Fruit fly (Drosophila melanogaster) whole organism, embryonic: ENCODE results near the gene dati.

Source experiments
- Abd-B ChIP-seq: fragments of 200-800 bp; sonication (Bioruptor generic); optimal IDR thresholded peaks from 2 replicates; lab custom pipeline; 2018; ENCODE audit warnings: missing biosample characterization, mild to moderate bottlenecking, missing genetic modification characterization, moderate library complexity
- Aef1 ChIP-seq: fragments of 200-800 bp; sonication (Bioruptor generic); IDR thresholded peaks from 3 replicates; pipeline ENCODE4 v1.3.6; 2022; ENCODE audit warnings: missing biosample characterization, missing genetic modification characterization
- Antp ChIP-seq: fragments of 200-800 bp; sonication (Bioruptor generic); optimal IDR thresholded peaks from 3 replicates; lab custom pipeline; 2016; ENCODE audit warnings: missing biosample characterization, missing genetic modification characterization
- CG14860 ChIP-seq: fragments of 200-800 bp; sonication (Bioruptor generic); IDR thresholded peaks from 3 replicates; pipeline ENCODE4 v1.3.6; 2022; ENCODE audit warnings: missing biosample characterization, missing genetic modification characterization; ENCODE audit not compliant: partially characterized antibody
- CG15011 ChIP-seq: fragments of 200-800 bp; sonication (Bioruptor generic); optimal IDR thresholded peaks from 3 replicates; lab custom pipeline; 2018; ENCODE audit warnings: missing biosample characterization, mild to moderate bottlenecking, missing genetic modification characterization
- CG15601 ChIP-seq: fragments of 200-800 bp; sonication (Bioruptor generic); optimal IDR thresholded peaks from 3 replicates; lab custom pipeline; 2019; ENCODE audit warnings: missing biosample characterization, mild to moderate bottlenecking, missing genetic modification characterization, moderate library complexity
- CG17385 ChIP-seq: fragments of 200-800 bp; sonication (Bioruptor generic); optimal IDR thresholded peaks from 3 replicates; lab custom pipeline; 2018; ENCODE audit warnings: missing biosample characterization, mild to moderate bottlenecking, missing genetic modification characterization
- CG18262 ChIP-seq: fragments of 200-800 bp; optimal IDR thresholded peaks from 3 replicates; lab custom pipeline; 2019; ENCODE audit warnings: missing biosample characterization, mild to moderate bottlenecking, missing genetic modification characterization, moderate library complexity
- CG1832 ChIP-seq: fragments of 200-800 bp; sonication (Bioruptor generic); optimal IDR thresholded peaks from 2 replicates; lab custom pipeline; 2017; ENCODE audit warnings: missing biosample characterization, mild to moderate bottlenecking, missing genetic modification characterization, inconsistent platforms
- CG18476 ChIP-seq: fragments of 200-800 bp; sonication (Bioruptor generic); optimal IDR thresholded peaks from 2 replicates; lab custom pipeline; 2016; ENCODE audit warnings: missing biosample characterization, mild to moderate bottlenecking, missing genetic modification characterization
- CG18619 ChIP-seq: fragments of 200-800 bp; sonication (Bioruptor generic); optimal IDR thresholded peaks from 3 replicates; lab custom pipeline; 2017; ENCODE audit warnings: missing biosample characterization, mild to moderate bottlenecking, missing genetic modification characterization
- CG3838 ChIP-seq: fragments of 200-800 bp; sonication (Bioruptor generic); optimal IDR thresholded peaks from 3 replicates; lab custom pipeline; 2016; ENCODE audit warnings: missing biosample characterization, missing genetic modification characterization
- CG3847 ChIP-seq: fragments of 200-800 bp; sonication (Bioruptor generic); IDR thresholded peaks from 2 replicates; pipeline ENCODE4 v1.3.6; 2022; ENCODE audit warnings: missing biosample characterization, missing genetic modification characterization
- CG4424 ChIP-seq: fragments of 200-800 bp; sonication (Bioruptor generic); optimal IDR thresholded peaks from 3 replicates; lab custom pipeline; 2016; ENCODE audit warnings: missing biosample characterization, missing genetic modification characterization
- CG5245 ChIP-seq: fragments of 200-800 bp; sonication (Bioruptor generic); optimal IDR thresholded peaks from 3 replicates; lab custom pipeline; 2016; ENCODE audit warnings: missing biosample characterization, missing genetic modification characterization
- CG6813 ChIP-seq: fragments of 200-800 bp; sonication (Bioruptor generic); optimal IDR thresholded peaks from 2 replicates; lab custom pipeline; 2017; ENCODE audit warnings: missing biosample characterization, missing genetic modification characterization, mild to moderate bottlenecking, moderate library complexity, missing genetic modification reagents
- CG7271 ChIP-seq: fragments of 200-800 bp; sonication (Bioruptor generic); optimal IDR thresholded peaks from 2 replicates; lab custom pipeline; 2018; ENCODE audit warnings: missing biosample characterization, mild to moderate bottlenecking, missing genetic modification characterization, moderate library complexity
- CG7556 ChIP-seq: fragments of 200-800 bp; sonication (Bioruptor generic); optimal IDR thresholded peaks from 2 replicates; lab custom pipeline; 2017; ENCODE audit warnings: missing biosample characterization, mild to moderate bottlenecking, missing genetic modification characterization
- CG9437 ChIP-seq: fragments of 200-800 bp; sonication (Bioruptor generic); optimal IDR thresholded peaks from 2 replicates; lab custom pipeline; 2018; ENCODE audit warnings: missing biosample characterization, mild to moderate bottlenecking, missing genetic modification characterization
- CG9797 ChIP-seq: fragments of 200-800 bp; sonication (Bioruptor generic); optimal IDR thresholded peaks from 3 replicates; lab custom pipeline; 2018; ENCODE audit warnings: missing biosample characterization, mild to moderate bottlenecking, missing genetic modification characterization
- CHES-1-like ChIP-seq: fragments of 200-800 bp; sonication (Bioruptor generic); optimal IDR thresholded peaks from 2 replicates; lab custom pipeline; 2016; ENCODE audit warnings: missing biosample characterization, missing genetic modification characterization
- CkIIα-i1 ChIP-seq: fragments of 200-800 bp; sonication (Bioruptor generic); IDR thresholded peaks from 2 replicates; pipeline ENCODE4 v1.3.6; 2022; ENCODE audit warnings: missing biosample characterization, missing genetic modification characterization
- Doc3 ChIP-seq: fragments of 200-800 bp; sonication (Bioruptor generic); IDR thresholded peaks from 3 replicates; pipeline ENCODE4 v1.3.6; 2022; ENCODE audit warnings: missing biosample characterization, missing genetic modification characterization; ENCODE audit not compliant: partially characterized antibody
- Dp ChIP-seq: fragments of 200-800 bp; sonication (Bioruptor generic); optimal IDR thresholded peaks from 2 replicates; lab custom pipeline; 2018; ENCODE audit warnings: missing biosample characterization, mild to moderate bottlenecking, missing genetic modification characterization, moderate library complexity
- Elba2 ChIP-seq: fragments of 200-800 bp; sonication (Bioruptor generic); optimal IDR thresholded peaks from 3 replicates; lab custom pipeline; 2016; ENCODE audit warnings: missing biosample characterization, missing genetic modification characterization
- Ets97D ChIP-seq: fragments of 200-800 bp; sonication (Bioruptor generic); optimal IDR thresholded peaks from 3 replicates; lab custom pipeline; 2016; ENCODE audit warnings: missing biosample characterization, missing genetic modification characterization
- H15 ChIP-seq: fragments of 200-800 bp; sonication (Bioruptor generic); IDR thresholded peaks from 3 replicates; pipeline ENCODE4 v1.3.6; 2022; ENCODE audit warnings: missing biosample characterization, missing genetic modification characterization
- H2.0 ChIP-seq: fragments of 200-800 bp; sonication (Bioruptor generic); IDR thresholded peaks from 2 replicates; pipeline ENCODE4 v1.3.6; 2022; ENCODE audit warnings: missing biosample characterization, missing genetic modification characterization
- HLH3B ChIP-seq: fragments of 200-800 bp; sonication (Bioruptor generic); IDR thresholded peaks from 2 replicates; pipeline ENCODE4 v1.3.6; 2022; ENCODE audit warnings: missing biosample characterization, missing genetic modification characterization
- Meics ChIP-seq: fragments of 200-800 bp; sonication (Bioruptor generic); optimal IDR thresholded peaks from 2 replicates; lab custom pipeline; 2017; ENCODE audit warnings: missing biosample characterization, mild to moderate bottlenecking, missing genetic modification characterization
- NC2α ChIP-seq: fragments of 200-800 bp; sonication (Bioruptor generic); optimal IDR thresholded peaks from 2 replicates; lab custom pipeline; 2016; ENCODE audit warnings: missing biosample characterization, missing genetic modification characterization
- Nf-YB ChIP-seq: fragments of 200-800 bp; sonication (Bioruptor generic); optimal IDR thresholded peaks from 3 replicates; lab custom pipeline; 2019; ENCODE audit warnings: missing biosample characterization, mild to moderate bottlenecking, missing genetic modification characterization, moderate library complexity
- Vsx1 ChIP-seq: fragments of 200-800 bp; sonication (Bioruptor generic); optimal IDR thresholded peaks from 2 replicates; lab custom pipeline; 2017; ENCODE audit warnings: missing biosample characterization, mild to moderate bottlenecking, missing genetic modification characterization, missing genetic modification reagents
- ase ChIP-seq: fragments of 200-800 bp; sonication (Bioruptor generic); IDR thresholded peaks from 3 replicates; pipeline ENCODE4 v1.3.6; 2022; ENCODE audit warnings: missing biosample characterization, missing genetic modification characterization
- az2 ChIP-seq: fragments of 200-800 bp; sonication (Bioruptor generic); optimal IDR thresholded peaks from 3 replicates; lab custom pipeline; 2016; ENCODE audit warnings: missing biosample characterization, missing genetic modification characterization
- bbx ChIP-seq: fragments of 200-800 bp; sonication (Bioruptor generic); IDR thresholded peaks from 2 replicates; pipeline ENCODE4 v1.3.6; 2022; ENCODE audit warnings: missing biosample characterization, missing genetic modification characterization; ENCODE audit not compliant: partially characterized antibody
- corto ChIP-seq: fragments of 200-800 bp; sonication (Bioruptor generic); optimal IDR thresholded peaks from 2 replicates; lab custom pipeline; 2016; ENCODE audit warnings: missing biosample characterization, mild to moderate bottlenecking, missing genetic modification characterization, moderate library complexity
- da ChIP-seq: fragments of 200-800 bp; sonication (Bioruptor generic); optimal IDR thresholded peaks from 2 replicates; lab custom pipeline; 2016; ENCODE audit warnings: missing biosample characterization, missing genetic modification characterization
- danr ChIP-seq: fragments of 200-800 bp; sonication (Bioruptor generic); IDR thresholded peaks from 2 replicates; pipeline ENCODE4 v1.3.6; 2022; ENCODE audit warnings: missing biosample characterization, missing genetic modification characterization
- esg ChIP-seq: fragments of 200-800 bp; sonication (Bioruptor generic); conservative IDR thresholded peaks from 2 replicates; pipeline ENCODE4 v1.3.6; 2022; ENCODE audit warnings: missing biosample characterization, missing genetic modification characterization
- fd102C ChIP-seq: fragments of 200-800 bp; sonication (Bioruptor generic); optimal IDR thresholded peaks from 2 replicates; lab custom pipeline; 2018; ENCODE audit warnings: missing biosample characterization, mild to moderate bottlenecking, missing genetic modification characterization, moderate library complexity
- gfzf ChIP-seq: fragments of 200-800 bp; sonication (Bioruptor generic); optimal IDR thresholded peaks from 2 replicates; lab custom pipeline; 2016; ENCODE audit warnings: missing biosample characterization, mild to moderate bottlenecking, missing genetic modification characterization, moderate library complexity
- lilli ChIP-seq: fragments of 200-800 bp; sonication (Bioruptor generic); optimal IDR thresholded peaks from 3 replicates; lab custom pipeline; 2016; ENCODE audit warnings: missing biosample characterization, missing genetic modification characterization
- phol ChIP-seq: fragments of 200-800 bp; sonication (Bioruptor generic); optimal IDR thresholded peaks from 3 replicates; lab custom pipeline; 2018; ENCODE audit warnings: missing biosample characterization, mild to moderate bottlenecking, missing genetic modification characterization, moderate library complexity
- sd ChIP-seq: fragments of 200-800 bp; sonication (Bioruptor generic); optimal IDR thresholded peaks from 3 replicates; lab custom pipeline; 2018; ENCODE audit warnings: missing biosample characterization, mild to moderate bottlenecking, missing genetic modification characterization, moderate library complexity
- shn ChIP-seq: fragments of 200-800 bp; sonication (Bioruptor generic); optimal IDR thresholded peaks from 3 replicates; lab custom pipeline; 2016; ENCODE audit warnings: missing biosample characterization, missing genetic modification characterization
- sob ChIP-seq: fragments of 200-800 bp; sonication (Bioruptor generic); IDR thresholded peaks from 2 replicates; pipeline ENCODE4 v1.3.6; 2022; ENCODE audit warnings: missing biosample characterization, missing genetic modification characterization
- stwl ChIP-seq: fragments of 200-800 bp; sonication (Bioruptor generic); optimal IDR thresholded peaks from 3 replicates; lab custom pipeline; 2018; ENCODE audit warnings: missing biosample characterization, mild to moderate bottlenecking, missing genetic modification characterization, moderate library complexity
- sug ChIP-seq: fragments of 200-800 bp; optimal IDR thresholded peaks from 2 replicates; lab custom pipeline; 2019; ENCODE audit warnings: missing biosample characterization, mild to moderate bottlenecking, missing genetic modification characterization, moderate library complexity
- tin ChIP-seq: fragments of 200-800 bp; sonication (Bioruptor generic); optimal IDR thresholded peaks from 3 replicates; lab custom pipeline; 2016; ENCODE audit warnings: missing biosample characterization, missing genetic modification characterization
- ttk ChIP-seq: fragments of 200-800 bp; sonication (Bioruptor generic); IDR thresholded peaks from 2 replicates; pipeline ENCODE4 v2.1.2; 2022; ENCODE audit warnings: missing biosample characterization, missing genetic modification characterization
- zen ChIP-seq: fragments of 200-800 bp; sonication (Bioruptor generic); optimal IDR thresholded peaks from 3 replicates; lab custom pipeline; 2018; ENCODE audit warnings: missing biosample characterization, mild to moderate bottlenecking, missing genetic modification characterization, moderate library complexity

The dati gene

DNA sequence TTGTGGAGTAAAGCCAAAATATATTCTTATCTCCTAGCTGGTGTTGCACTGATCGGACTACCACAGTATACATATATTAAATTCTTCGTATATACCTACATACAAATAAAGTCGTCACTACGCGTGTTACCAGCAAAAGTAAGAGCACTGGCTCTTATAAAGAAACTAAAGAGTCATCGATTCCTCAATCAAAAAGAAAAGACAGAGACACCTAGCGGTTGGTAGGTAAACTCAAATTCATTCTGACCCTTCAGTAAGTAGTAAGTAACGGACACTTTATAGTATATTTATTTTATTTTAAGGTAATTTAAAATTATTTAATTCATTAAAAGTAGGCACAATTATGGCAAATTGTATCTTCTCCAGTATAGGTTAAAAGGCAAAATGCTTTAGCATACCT, 8.9 kb upstream of the dati start (continued):
- peak; percentile 78 for TF ChIP-seq Meics (GFP tag; lab: Kevin White, UChicago)
- no peak for TF ChIP-seq ttk (GFP tag; lab: Robert Waterston, UW)
- no peak for TF ChIP-seq CG9797 (GFP tag; lab: Kevin White, UChicago)
- TF ChIP-seq CG14860 (GFP tag; lab: Robert Waterston, UW) = no peak
- TF ChIP-seq CG7556 (GFP tag; lab: Kevin White, UChicago) = no peak
- TF ChIP-seq fd102C = peak; percentile 49
- TF ChIP-seq CHES-1-like (GFP tag; lab: Kevin White, UChicago) = no peak
- no peak for TF ChIP-seq da (GFP tag; lab: Kevin White, UChicago)
- no peak for TF ChIP-seq danr (GFP tag; lab: Robert Waterston, UW)
- peak; percentile 39 for TF ChIP-seq CG7271
- no peak for TF ChIP-seq ase (GFP tag; lab: Robert Waterston, UW)
- peak; percentile 60 for TF ChIP-seq az2 (GFP tag; lab: Kevin White, UChicago)
- TF ChIP-seq CG18619 (GFP tag; lab: Kevin White, UChicago) = no peak
- TF ChIP-seq corto (GFP tag; lab: Kevin White, UChicago) = no peak
- peak; percentile 51 for TF ChIP-seq Vsx1 (GFP tag; lab: Kevin White, UChicago)
- no peak for TF ChIP-seq shn (GFP tag; lab: Kevin White, UChicago)
- peak; percentile 62 for TF ChIP-seq CG15601
- peak; percentile 69 for TF ChIP-seq CG17385 (GFP tag; lab: Kevin White, UChicago)
- TF ChIP-seq Ets97D (GFP tag; lab: Kevin White, UChicago) = no peak
- no peak for TF ChIP-seq bbx
- TF ChIP-seq H2.0 (GFP tag; lab: Robert Waterston, UW) = no peak
- TF ChIP-seq sob (GFP tag; lab: Robert Waterston, UW) = no peak; the same call in 1 of the 2 replicates
- TF ChIP-seq CG3838 (GFP tag; lab: Kevin White, UChicago) = no peak
- TF ChIP-seq Dp = no peak
- TF ChIP-seq CG18476 (GFP tag; lab: Kevin White, UChicago) = no peak
- peak; percentile 64 for TF ChIP-seq CG6813
- TF ChIP-seq zen (tag; lab: Kevin White, UChicago) = peak; percentile 45
- peak; percentile 71 for TF ChIP-seq CG4424 (GFP tag; lab: Kevin White, UChicago)
- TF ChIP-seq CG15011 (GFP tag; lab: Kevin White, UChicago) = peak; percentile 44
- TF ChIP-seq HLH3B (GFP tag; lab: Robert Waterston, UW) = no peak
- TF ChIP-seq Elba2 (GFP tag; lab: Kevin White, UChicago) = no peak
- TF ChIP-seq Aef1 (GFP tag; lab: Robert Waterston, UW) = no peak
- peak; percentile 37 for TF ChIP-seq Nf-YB (GFP tag; lab: Kevin White, UChicago)
- TF ChIP-seq Doc3 (GFP tag; lab: Robert Waterston, UW) = no peak
- TF ChIP-seq CkIIα-i1 (GFP tag; lab: Robert Waterston, UW) = no peak
- TF ChIP-seq CG1832 = no peak
- TF ChIP-seq lilli (GFP tag; lab: Kevin White, UChicago) = no peak
- TF ChIP-seq CG5245 (GFP tag; lab: Kevin White, UChicago) = peak; percentile 45
- TF ChIP-seq CG3847 = no peak
- no peak for TF ChIP-seq sug
- TF ChIP-seq Abd-B (GFP tag; lab: Kevin White, UChicago) = no peak
- TF ChIP-seq stwl (tag; lab: Kevin White, UChicago) = no peak
- no peak for TF ChIP-seq esg (GFP tag; lab: Robert Waterston, UW)
- TF ChIP-seq H15 (GFP tag; lab: Robert Waterston, UW) = no peak
- no peak for TF ChIP-seq gfzf (GFP tag; lab: Kevin White, UChicago)
- no peak for TF ChIP-seq Antp (GFP tag; lab: Kevin White, UChicago)
- TF ChIP-seq CG9437 (GFP tag; lab: Kevin White, UChicago) = peak; percentile 64
- no peak for TF ChIP-seq sd (tag; lab: Kevin White, UChicago)
- TF ChIP-seq CG18262 (tag; lab: Kevin White, UChicago) = peak; percentile 61
- TF ChIP-seq NC2α (GFP tag; lab: Kevin White, UChicago) = no peak
- no peak for TF ChIP-seq phol (tag; lab: Kevin White, UChicago)
- TF ChIP-seq tin = no peak
